Worm (Caenorhabditis elegans) whole organism, L2 larva: ENCODE measurements around the gene nhr-168.

Experiments
- C34F6.9 ChIP-seq: fragments of 150-350 bp; optimal IDR thresholded peaks from 2 replicates; lab custom pipeline; 2014; ENCODE audit warnings: missing biosample characterization, missing genetic modification characterization
- F13H6.1 ChIP-seq: sonication (generic microtip); optimal IDR thresholded peaks from 2 replicates; lab custom pipeline; 2016; ENCODE audit warnings: missing genetic modification characterization, missing compliant biosample characterization
- R02D3.7 ChIP-seq: fragments of 150-350 bp; optimal IDR thresholded peaks from 2 replicates; lab custom pipeline; 2014; ENCODE audit warnings: missing biosample characterization, missing genetic modification characterization
- ZK546.5 ChIP-seq: sonication (generic microtip); optimal IDR thresholded peaks from 2 replicates; lab custom pipeline; 2017; ENCODE audit warnings: missing biosample characterization, missing genetic modification characterization
- aly-2 ChIP-seq: fragments of 150-350 bp; optimal IDR thresholded peaks from 2 replicates; lab custom pipeline; 2014; ENCODE audit warnings: missing biosample characterization, missing genetic modification characterization
- blmp-1 ChIP-seq: sonication (generic microtip); optimal IDR thresholded peaks from 2 replicates; lab custom pipeline; 2017; ENCODE audit warnings: missing genetic modification characterization, mild to moderate bottlenecking, missing compliant biosample characterization, antibody characterized with exemption, moderate library complexity; ENCODE audit not compliant: insufficient read depth
- ceh-16 ChIP-seq: fragments of 150-350 bp; optimal IDR thresholded peaks from 2 replicates; lab custom pipeline; 2014; ENCODE audit warnings: missing biosample characterization, missing genetic modification characterization
- crh-2 ChIP-seq: sonication (generic microtip); optimal IDR thresholded peaks from 2 replicates; lab custom pipeline; 2017; ENCODE audit warnings: missing biosample characterization, missing genetic modification characterization
- egl-27 ChIP-seq: sonication (generic microtip); optimal IDR thresholded peaks from 3 replicates; lab custom pipeline; 2017; ENCODE audit warnings: missing biosample characterization, missing genetic modification reagents, missing genetic modification characterization
- elt-3 ChIP-seq: sonication (generic microtip); optimal IDR thresholded peaks from 2 replicates; lab custom pipeline; 2017; ENCODE audit warnings: missing biosample characterization, missing genetic modification characterization
- fos-1 ChIP-seq: fragments of 150-350 bp; optimal IDR thresholded peaks from 2 replicates; lab custom pipeline; 2014; ENCODE audit warnings: missing biosample characterization, missing genetic modification characterization
- lin-11 ChIP-seq: fragments of 150-350 bp; sonication (generic microtip); optimal IDR thresholded peaks from 2 replicates; lab custom pipeline; 2014; ENCODE audit warnings: missing biosample characterization, missing genetic modification characterization, inconsistent platforms, mixed read lengths
- lin-13 ChIP-seq: fragments of 150-350 bp; optimal IDR thresholded peaks from 2 replicates; lab custom pipeline; 2014; ENCODE audit warnings: missing biosample characterization, missing genetic modification reagents, missing genetic modification characterization
- lin-39 ChIP-seq: fragments of 150-350 bp; optimal IDR thresholded peaks from 2 replicates; lab custom pipeline; 2014; ENCODE audit warnings: missing biosample characterization, missing genetic modification reagents, missing genetic modification characterization
- lsy-2 ChIP-seq, 2 experiments: fragments of 150-350 bp in 1 of 2; sonication (generic microtip) in 1 of 2; optimal IDR thresholded peaks; 2 replicates each; lab custom pipeline; 2014 to 2017; ENCODE audit warnings: missing biosample characterization in 2 of 2, missing genetic modification characterization in 2 of 2
- mab-5 ChIP-seq: fragments of 150-350 bp; optimal IDR thresholded peaks from 2 replicates; lab custom pipeline; 2014; ENCODE audit warnings: missing biosample characterization, missing genetic modification characterization
- mdl-1 ChIP-seq, 2 experiments: fragments of 150-350 bp in 1 of 2; sonication (generic microtip) in 1 of 2; optimal IDR thresholded peaks; 2 replicates each; lab custom pipeline; 2017; ENCODE audit warnings: missing biosample characterization in 2 of 2, missing genetic modification characterization in 2 of 2
- nhr-12 ChIP-seq: fragments of 150-350 bp; optimal IDR thresholded peaks from 2 replicates; lab custom pipeline; 2014; ENCODE audit warnings: missing biosample characterization, missing genetic modification characterization
- nhr-129 ChIP-seq: fragments of 150-350 bp; optimal IDR thresholded peaks from 2 replicates; lab custom pipeline; 2014; ENCODE audit warnings: missing biosample characterization, missing genetic modification characterization
- nhr-237 ChIP-seq: fragments of 150-350 bp; optimal IDR thresholded peaks from 2 replicates; lab custom pipeline; 2014; ENCODE audit warnings: missing biosample characterization, missing genetic modification characterization
- nhr-25 ChIP-seq: fragments of 150-350 bp; sonication (generic microtip); optimal IDR thresholded peaks from 3 replicates; lab custom pipeline; 2014; ENCODE audit warnings: missing biosample characterization, missing genetic modification characterization
- nhr-6 ChIP-seq: fragments of 150-350 bp; optimal IDR thresholded peaks from 2 replicates; lab custom pipeline; 2014; ENCODE audit warnings: missing biosample characterization, missing genetic modification characterization
- sma-3 ChIP-seq: sonication (generic microtip); optimal IDR thresholded peaks from 2 replicates; lab custom pipeline; 2016; ENCODE audit warnings: missing genetic modification reagents, missing genetic modification characterization, missing compliant biosample characterization
- sma-9 ChIP-seq, 2 experiments: fragments of 150-350 bp in 1 of 2; sonication (generic microtip) in 1 of 2; optimal IDR thresholded peaks; 2 replicates each; lab custom pipeline; 2014 to 2016; ENCODE audit warnings: missing genetic modification characterization in 2 of 2, mild to moderate bottlenecking in 1 of 2, missing biosample characterization in 1 of 2, missing compliant biosample characterization in 1 of 2, missing genetic modification reagents in 1 of 2, moderate library complexity in 1 of 2
- snpc-4 ChIP-seq: fragments of 150-350 bp; optimal IDR thresholded peaks from 2 replicates; lab custom pipeline; 2014; ENCODE audit warnings: missing biosample characterization, missing genetic modification characterization
- unc-39 ChIP-seq: fragments of 150-350 bp; optimal IDR thresholded peaks from 2 replicates; lab custom pipeline; 2014; ENCODE audit warnings: missing biosample characterization, missing genetic modification characterization
- unc-55 ChIP-seq: fragments of 150-350 bp; sonication (generic microtip); optimal IDR thresholded peaks from 3 replicates; lab custom pipeline; 2014; ENCODE audit warnings: missing biosample characterization, missing genetic modification reagents, missing genetic modification characterization
- unc-62 ChIP-seq: fragments of 150-350 bp; optimal IDR thresholded peaks from 2 replicates; lab custom pipeline; 2014; ENCODE audit warnings: missing biosample characterization, missing genetic modification reagents, missing genetic modification characterization
- zag-1 ChIP-seq: fragments of 150-350 bp; optimal IDR thresholded peaks from 2 replicates; lab custom pipeline; 2014; ENCODE audit warnings: missing biosample characterization, missing genetic modification characterization
- ztf-1 ChIP-seq: fragments of 200-800 bp; sonication (Bioruptor generic); conservative IDR thresholded peaks from 2 replicates; pipeline ENCODE4 v1.3.6; 2022; ENCODE audit warnings: missing genetic modification characterization, missing compliant biosample characterization
- ztf-11 ChIP-seq: sonication (generic microtip); optimal IDR thresholded peaks from 2 replicates; lab custom pipeline; 2017; ENCODE audit warnings: missing biosample characterization, missing genetic modification characterization
- ztf-4 ChIP-seq: fragments of 150-350 bp; optimal IDR thresholded peaks from 2 replicates; lab custom pipeline; 2014; ENCODE audit warnings: missing biosample characterization, missing genetic modification characterization

The nhr-168 gene

ce11 chrV:13357652-13358281 is 24.1 kb upstream of the nhr-168 start, which contains the start of gene F32H5.1:
F32H5.1 (minus strand) TSS chrV:13358037.
- TF ChIP-seq elt-3 (tag; lab: Kevin White, UChicago) (no peak), blmp-1 (tag; lab: Kevin White, UChicago) (peak; percentile 19), unc-55 (GFP tag; lab: Kevin White, UChicago) (no peak), F13H6.1 (tag; lab: Kevin White, UChicago) (no peak), crh-2 (tag; lab: Kevin White, UChicago) (peak; percentile 13), mab-5 (tag; lab: Kevin White, UChicago) (no peak), sma-9 (GFP tag; optimal IDR thresholded peaks at IDR 0.05; lab: Kevin White, UChicago) (peak; percentile 43), sma-9 (tag; optimal IDR thresholded peaks at IDR 0.05; lab: Kevin White, UChicago) (no peak), fos-1 (tag; lab: Kevin White, UChicago) (peak; percentile 54), ZK546.5 (tag; lab: Kevin White, UChicago) (no peak), nhr-129 (tag; lab: Kevin White, UChicago) (peak; percentile 63), lsy-2 (tag; optimal IDR thresholded peaks at IDR 0.05; lab: Kevin White, UChicago) (no peak), R02D3.7 (tag; lab: Kevin White, UChicago) (no peak), aly-2 (tag; lab: Kevin White, UChicago) (no peak)

DNA sequence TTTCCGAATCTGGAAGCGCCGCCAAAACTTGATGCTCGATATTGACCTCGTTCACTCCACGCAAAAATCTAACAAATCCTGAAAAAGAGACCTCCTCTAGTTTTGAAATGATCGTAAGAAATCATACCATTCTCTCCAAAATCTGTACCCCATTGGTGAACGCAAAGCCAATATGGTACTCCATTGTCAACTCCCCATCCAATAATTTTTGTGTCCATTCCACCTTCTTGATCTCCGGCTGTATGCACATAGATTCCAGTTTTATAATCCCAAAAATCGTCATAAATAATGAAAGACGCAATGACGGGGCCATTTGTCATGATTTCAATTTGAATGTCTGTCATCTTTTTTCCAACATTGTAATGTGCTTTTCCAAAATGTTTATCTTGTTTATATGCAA is 22.5 kb upstream of the nhr-168 start:
- no peak for TF ChIP-seq C34F6.9 (tag; lab: Kevin White, UChicago)

DNA sequence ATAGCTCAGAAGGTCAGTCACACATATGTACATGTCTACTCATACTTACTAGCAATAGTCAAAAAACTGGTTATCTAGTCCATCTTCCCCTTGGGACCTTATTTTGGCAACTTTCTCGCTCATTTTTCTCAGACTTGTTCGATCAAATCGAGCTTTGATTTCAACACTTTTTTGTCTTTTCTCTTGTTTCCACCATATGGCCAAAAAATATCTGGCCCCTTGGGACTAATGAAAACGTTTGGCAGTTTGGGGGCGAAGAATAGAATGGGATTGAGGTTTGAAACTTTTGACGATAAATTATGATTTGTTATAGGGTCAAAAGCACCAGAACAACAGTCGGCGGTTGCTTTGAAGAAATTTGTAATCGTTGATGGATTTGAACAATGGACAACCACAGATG is 18.7 kb upstream of the nhr-168 start:
- TF ChIP-seq R02D3.7 (tag; lab: Kevin White, UChicago), result no peak
- no peak for TF ChIP-seq nhr-12 (tag; lab: Kevin White, UChicago)
- TF ChIP-seq sma-3 (GFP tag; lab: Kevin White, UChicago), result no peak
- TF ChIP-seq ztf-4 (tag; lab: Kevin White, UChicago), result no peak
- no peak for TF ChIP-seq ztf-11 (tag; lab: Kevin White, UChicago)
- no peak for TF ChIP-seq ceh-16
- TF ChIP-seq mab-5 (tag; lab: Kevin White, UChicago), result peak; percentile 60
- no peak for TF ChIP-seq lin-11 (tag; lab: Kevin White, UChicago)
- TF ChIP-seq, all 48 proteins: peak for 1

ce11 chrV:13351773-13352172 is 18.1 kb upstream of the nhr-168 start:
- TF ChIP-seq zag-1 (tag; lab: Kevin White, UChicago) (no peak), sma-3 (GFP tag; lab: Kevin White, UChicago) (no peak), aly-2 (tag; lab: Kevin White, UChicago) (no peak), egl-27 (tag; lab: Kevin White, UChicago) (peak; percentile 18), mdl-1 (tag; optimal IDR thresholded peaks at IDR 0.05; lab: Kevin White, UChicago) (no peak), lsy-2 (tag; optimal IDR thresholded peaks at IDR 0.05; lab: Kevin White, UChicago) (peak in 1 of 2 experiments; percentile 22), ceh-16 (no peak), snpc-4 (tag; lab: Kevin White, UChicago) (no peak), ztf-11 (tag; lab: Kevin White, UChicago) (no peak), lin-39 (tag; lab: Kevin White, UChicago) (peak; percentile 33), nhr-25 (tag; lab: Kevin White, UChicago) (no peak), mab-5 (tag; lab: Kevin White, UChicago) (peak; percentile 91), ztf-1 (no peak), nhr-12 (tag; lab: Kevin White, UChicago) (no peak), sma-9 (GFP tag; optimal IDR thresholded peaks at IDR 0.05; lab: Kevin White, UChicago) (peak; percentile 7), sma-9 (tag; optimal IDR thresholded peaks at IDR 0.05; lab: Kevin White, UChicago) (no peak), nhr-237 (tag; lab: Kevin White, UChicago) (no peak), unc-62 (GFP tag; lab: Kevin White, UChicago) (peak; percentile 58), unc-55 (GFP tag; lab: Kevin White, UChicago) (peak; percentile 66), unc-39 (tag; lab: Kevin White, UChicago) (no peak), lin-13 (GFP tag; lab: Kevin White, UChicago) (no peak), nhr-6 (tag; lab: Kevin White, UChicago) (no peak)
